Fruit fly (Drosophila melanogaster): ENCODE measurements around the gene CG6763.
A peak's percentile ranks its signal among the peaks of the same experiment; 100 is the strongest.

CG6763 gene

dm6 chr3R:23251256-23251655 lies 32.5 kb upstream of the CG6763 start, which contains the start of the genes Rad60 and EloA (continued):
- peak; percentile 86 for TF ChIP-seq CG14710 (tag; optimal IDR thresholded peaks at IDR 0.05)
- peak; percentile 92 for TF ChIP-seq lilli (GFP tag; optimal IDR thresholded peaks at IDR 0.05)
- TF ChIP-seq Atf6 (GFP tag; IDR thresholded peaks at IDR 0.05) = peak; percentile 76
- peak; percentile 84 for TF ChIP-seq CG33213 (GFP tag; optimal IDR thresholded peaks at IDR 0.05)
- peak; percentile 51 for TF ChIP-seq CG9797 (GFP tag; optimal IDR thresholded peaks at IDR 0.05)
- peak; percentile 61 for TF ChIP-seq Blimp-1 (GFP tag; optimal IDR thresholded peaks at IDR 0.05)
- peak; percentile 76 for TF ChIP-seq CG9727 (GFP tag; optimal IDR thresholded peaks at IDR 0.05)
- peak; percentile 81 for TF ChIP-seq NC2β (GFP tag; optimal IDR thresholded peaks at IDR 0.05)
- TF ChIP-seq gsb (GFP tag; IDR thresholded peaks at IDR 0.05) = no peak
- no peak for TF ChIP-seq Dfd (GFP tag; optimal IDR thresholded peaks at IDR 0.05)
- peak; percentile 65 for TF ChIP-seq Max (GFP tag; optimal IDR thresholded peaks at IDR 0.05)
- TF ChIP-seq ATbp (GFP tag; optimal IDR thresholded peaks at IDR 0.05) = peak; percentile 18
- TF ChIP-seq CG1832 (GFP tag; optimal IDR thresholded peaks at IDR 0.05) = no peak
- peak; percentile 99 for TF ChIP-seq stwl (tag; optimal IDR thresholded peaks at IDR 0.05)
- TF ChIP-seq az2 (GFP tag; optimal IDR thresholded peaks at IDR 0.05) = peak; percentile 83
- TF ChIP-seq Fer2 (tag; optimal IDR thresholded peaks at IDR 0.05) = peak; percentile 25
- TF ChIP-seq Jarid2 (GFP tag; optimal IDR thresholded peaks at IDR 0.05) = peak; percentile 53
- TF ChIP-seq crc (GFP tag; optimal IDR thresholded peaks at IDR 0.05) = peak; percentile 86
- peak; percentile 43 for TF ChIP-seq Hand (GFP tag; optimal IDR thresholded peaks at IDR 0.05)
- TF ChIP-seq Gsc (GFP tag; IDR thresholded peaks at IDR 0.05) = no peak
- TF ChIP-seq tio (GFP tag; optimal IDR thresholded peaks at IDR 0.05) = peak; percentile 62
- peak; percentile 82 for TF ChIP-seq CG3847 (GFP tag; IDR thresholded peaks at IDR 0.05)
- TF ChIP-seq CG11695 (GFP tag; IDR thresholded peaks at IDR 0.05) = peak; percentile 54; the same call in 2 of the 3 replicates
- TF ChIP-seq wdn (GFP tag; IDR thresholded peaks at IDR 0.05) = no peak
- peak; percentile 83 for TF ChIP-seq Rfx (GFP tag; IDR thresholded peaks at IDR 0.05)
- TF ChIP-seq pb (GFP tag; optimal IDR thresholded peaks at IDR 0.05) = peak; percentile 42
- TF ChIP-seq ash1 (GFP tag; optimal IDR thresholded peaks at IDR 0.05) = no peak
- peak; percentile 91 for TF ChIP-seq Antp (GFP tag; optimal IDR thresholded peaks at IDR 0.05)
- TF ChIP-seq CG14050 (GFP tag; IDR thresholded peaks at IDR 0.05) = no peak; the same call in 2 of the 3 replicates
- TF ChIP-seq peb (GFP tag; IDR thresholded peaks at IDR 0.05) = peak; percentile 58; the same call in 1 of the 2 replicates
- peak; percentile 51; the same call in 2 of the 3 replicates for TF ChIP-seq B-H1 (GFP tag; IDR thresholded peaks at IDR 0.05)
- no peak for TF ChIP-seq HLHmδ (GFP tag; optimal IDR thresholded peaks at IDR 0.05)
- TF ChIP-seq D19A (tag; optimal IDR thresholded peaks at IDR 0.05) = peak; percentile 54
- peak in 1 of 2 experiments; percentile 81 for TF ChIP-seq Pdp1 (GFP tag; optimal IDR thresholded peaks at IDR 0.05)
- TF ChIP-seq CG42726 (GFP tag; IDR thresholded peaks at IDR 0.05; ENCODE audit: partially characterized antibody) = no peak; the same call in 1 of the 2 replicates
- TF ChIP-seq otp (GFP tag; IDR thresholded peaks at IDR 0.05) = peak; percentile 74
- peak; percentile 42 for TF ChIP-seq cg (GFP tag; optimal IDR thresholded peaks at IDR 0.05)
- peak; percentile 13 for TF ChIP-seq CG6683 (GFP tag; optimal IDR thresholded peaks at IDR 0.05)
- peak; percentile 75 for TF ChIP-seq Sox102F (GFP tag; optimal IDR thresholded peaks at IDR 0.05)
- peak; percentile 73 for TF ChIP-seq CG5245 (GFP tag; optimal IDR thresholded peaks at IDR 0.05)
- TF ChIP-seq schlank (tag; optimal IDR thresholded peaks at IDR 0.05) = peak; percentile 44
- peak; percentile 51 for TF ChIP-seq CG33557 (GFP tag; optimal IDR thresholded peaks at IDR 0.05)
- peak; percentile 45 for TF ChIP-seq CG13123 (GFP tag; optimal IDR thresholded peaks at IDR 0.05)
- no peak for TF ChIP-seq CG6813 (GFP tag; optimal IDR thresholded peaks at IDR 0.05)
- TF ChIP-seq Sry-δ (GFP tag; optimal IDR thresholded peaks at IDR 0.05) = peak; percentile 84
- peak; percentile 70; the same call in 2 of the 3 replicates for TF ChIP-seq ken (GFP tag; IDR thresholded peaks at IDR 0.05)
- peak; percentile 75 for TF ChIP-seq CG8388 (GFP tag; optimal IDR thresholded peaks at IDR 0.05)
- TF ChIP-seq CG4282 (GFP tag; optimal IDR thresholded peaks at IDR 0.05) = peak; percentile 73
- TF ChIP-seq Atf3 (GFP tag; optimal IDR thresholded peaks at IDR 0.05) = peak; percentile 82
- TF ChIP-seq sisA (GFP tag; IDR thresholded peaks at IDR 0.05) = peak; percentile 64
- TF ChIP-seq Aef1 (GFP tag; IDR thresholded peaks at IDR 0.05) = no peak

Data from whole organism, embryonic.